Fruit fly (Drosophila melanogaster) whole organism, wandering third instar larva: ENCODE results near the gene Gasp.

Experiments used
- Abd-B ChIP-seq: fragments of >200 bp; optimal IDR thresholded peaks from 2 replicates; lab custom pipeline; 2017; ENCODE audit warnings: missing biosample characterization, missing genetic modification characterization
- CG32264 ChIP-seq: fragments of 200-800 bp; sonication (Bioruptor generic); optimal IDR thresholded peaks from 2 replicates; lab custom pipeline; 2016; ENCODE audit warnings: missing biosample characterization, missing genetic modification characterization
- CG9705 ChIP-seq: fragments of 200-800 bp; sonication (Bioruptor generic); optimal IDR thresholded peaks from 2 replicates; lab custom pipeline; 2018; ENCODE audit warnings: missing biosample characterization, mild to moderate bottlenecking, missing genetic modification characterization
- CrebA ChIP-seq: fragments of 200-800 bp; sonication (Bioruptor generic); optimal IDR thresholded peaks from 2 replicates; lab custom pipeline; 2016; ENCODE audit warnings: missing biosample characterization, mild to moderate bottlenecking, missing genetic modification characterization, borderline replicate concordance
- Dfd ChIP-seq: fragments of >200 bp; optimal IDR thresholded peaks from 2 replicates; lab custom pipeline; 2017; ENCODE audit warnings: missing biosample characterization, missing genetic modification characterization
- Dif ChIP-seq: fragments of 200-275, 200-300 bp; sonication (Bioruptor generic); optimal IDR thresholded peaks from 2 replicates; lab custom pipeline; 2018; ENCODE audit warnings: missing biosample characterization, missing genetic modification characterization; ENCODE audit not compliant: partially characterized antibody
- HLH106 ChIP-seq: fragments of 200-800 bp; optimal IDR thresholded peaks from 3 replicates; lab custom pipeline; 2019; ENCODE audit warnings: missing biosample characterization, mild to moderate bottlenecking, missing genetic modification characterization, moderate library complexity
- Hnf4 ChIP-seq: fragments of 200-800 bp; sonication (Bioruptor generic); optimal IDR thresholded peaks from 2 replicates; lab custom pipeline; 2016; ENCODE audit warnings: missing biosample characterization, mild to moderate bottlenecking, missing genetic modification characterization
- Hr78 ChIP-seq: fragments of >200 bp; optimal IDR thresholded peaks from 2 replicates; lab custom pipeline; 2017; ENCODE audit warnings: missing biosample characterization, missing genetic modification characterization
- Hr83 ChIP-seq: fragments of 200-300 bp; sonication (Bioruptor generic); optimal IDR thresholded peaks from 2 replicates; lab custom pipeline; 2016; ENCODE audit warnings: missing biosample characterization, mild to moderate bottlenecking, missing genetic modification characterization, moderate library complexity; ENCODE audit not compliant: poor library complexity, severe bottlenecking
- Jra ChIP-seq: sonication (Bioruptor generic); optimal IDR thresholded peaks from 2 replicates; lab custom pipeline; 2016; ENCODE audit warnings: missing biosample characterization, missing genetic modification characterization
- Myc ChIP-seq: fragments of >200 bp; optimal IDR thresholded peaks from 2 replicates; lab custom pipeline; 2017
- N ChIP-seq: fragments of >200 bp; optimal IDR thresholded peaks from 2 replicates; lab custom pipeline; 2018; ENCODE audit warnings: missing biosample characterization, missing external identifiers, missing genetic modification characterization
- Rel ChIP-seq, 2 experiments: fragments of 200-800 bp; sonication (Bioruptor generic) in 1 of 2; optimal IDR thresholded peaks; 2 replicates in 1 of 2; 3 replicates in 1 of 2; lab custom pipeline; 2016 to 2019; ENCODE audit warnings: mild to moderate bottlenecking in 2 of 2, missing biosample characterization in 2 of 2, missing genetic modification characterization in 2 of 2, moderate library complexity in 1 of 2
- Sp1 ChIP-seq: fragments of 200-800 bp; sonication (Bioruptor generic); optimal IDR thresholded peaks from 3 replicates; lab custom pipeline; 2019; ENCODE audit warnings: missing biosample characterization, mild to moderate bottlenecking, missing genetic modification characterization, moderate library complexity
- br ChIP-seq: fragments of 200-800 bp; sonication (Bioruptor generic); optimal IDR thresholded peaks from 2 replicates; lab custom pipeline; 2016; ENCODE audit warnings: missing biosample characterization, missing genetic modification characterization
- brk ChIP-seq: fragments of 200-800 bp; sonication (Bioruptor generic); optimal IDR thresholded peaks from 2 replicates; lab custom pipeline; 2016; ENCODE audit warnings: missing biosample characterization, mild to moderate bottlenecking, missing genetic modification characterization
- dmrt93B ChIP-seq: fragments of 200-800 bp; sonication (Bioruptor generic); optimal IDR thresholded peaks from 2 replicates; lab custom pipeline; 2018; ENCODE audit warnings: missing biosample characterization, mild to moderate bottlenecking, missing genetic modification characterization
- dsf ChIP-seq: sonication (Bioruptor generic); optimal IDR thresholded peaks from 2 replicates; lab custom pipeline; 2016; ENCODE audit warnings: missing biosample characterization, missing genetic modification characterization, borderline replicate concordance
- ey ChIP-seq: fragments of 200-800 bp; sonication (Bioruptor generic); optimal IDR thresholded peaks from 2 replicates; lab custom pipeline; 2016; ENCODE audit warnings: missing biosample characterization, missing genetic modification characterization
- foxo ChIP-seq, 2 experiments: fragments of 200-800 bp; sonication (Bioruptor generic); optimal IDR thresholded peaks; 2 replicates in 1 of 2; 3 replicates in 1 of 2; lab custom pipeline; 2016 to 2017; ENCODE audit warnings: missing biosample characterization in 2 of 2, missing genetic modification characterization in 2 of 2
- h ChIP-seq: fragments of 200-800 bp; sonication (Bioruptor generic); optimal IDR thresholded peaks from 3 replicates; lab custom pipeline; 2016; ENCODE audit warnings: missing biosample characterization, mild to moderate bottlenecking, missing genetic modification characterization
- jim ChIP-seq: fragments of 175-275, 200-325 bp; sonication (Bioruptor generic); optimal IDR thresholded peaks from 2 replicates; lab custom pipeline; 2016; ENCODE audit warnings: missing biosample characterization, mild to moderate bottlenecking, missing genetic modification characterization
- lola ChIP-seq: fragments of >200 bp; optimal IDR thresholded peaks from 2 replicates; lab custom pipeline; 2017; ENCODE audit warnings: missing biosample characterization, missing genetic modification characterization
- pan ChIP-seq: fragments of >200 bp; optimal IDR thresholded peaks from 2 replicates; lab custom pipeline; 2017
- psq ChIP-seq: fragments of 200-800 bp; sonication (Bioruptor generic); optimal IDR thresholded peaks from 3 replicates; lab custom pipeline; 2017; ENCODE audit warnings: missing biosample characterization, mild to moderate bottlenecking, missing genetic modification characterization, moderate library complexity
- rgr ChIP-seq: fragments of 200-800 bp; sonication (Bioruptor generic); optimal IDR thresholded peaks from 3 replicates; lab custom pipeline; 2016; ENCODE audit warnings: missing biosample characterization, mild to moderate bottlenecking, missing genetic modification characterization
- sage ChIP-seq: fragments of 200-800 bp; sonication (Bioruptor generic); optimal IDR thresholded peaks from 2 replicates; lab custom pipeline; 2016; ENCODE audit warnings: missing biosample characterization, mild to moderate bottlenecking, missing genetic modification characterization
- sv ChIP-seq: fragments of 200-800 bp; sonication (Bioruptor generic); optimal IDR thresholded peaks from 3 replicates; lab custom pipeline; 2016; ENCODE audit warnings: missing biosample characterization, missing genetic modification characterization
- usp ChIP-seq: fragments of >200 bp; optimal IDR thresholded peaks from 2 replicates; lab custom pipeline; 2017; ENCODE audit warnings: missing biosample characterization, missing genetic modification characterization
- woc ChIP-seq: sonication (Bioruptor generic); optimal IDR thresholded peaks from 2 replicates; lab custom pipeline; 2016; ENCODE audit warnings: missing biosample characterization, mild to moderate bottlenecking, missing genetic modification characterization

Gasp gene

dm6 chr3R:6102318-6102717 lies 1.6 kb upstream of the Gasp start:
- no peak for TF ChIP-seq dmrt93B
- TF ChIP-seq sv (GFP tag; lab: Kevin White, UChicago) = no peak
- no peak for TF ChIP-seq ey (GFP tag; lab: Kevin White, UChicago)
- no peak for TF ChIP-seq br (GFP tag; lab: Kevin White, UChicago)
- no peak for TF ChIP-seq rgr (GFP tag; lab: Kevin White, UChicago)
- no peak for TF ChIP-seq Myc
- TF ChIP-seq foxo (GFP tag; optimal IDR thresholded peaks at IDR 0.05; lab: Kevin White, UChicago) = no peak
- TF ChIP-seq usp (GFP tag; lab: Kevin White, UChicago) = no peak
- no peak for TF ChIP-seq Sp1 (GFP tag; lab: Kevin White, UChicago)
- no peak for TF ChIP-seq HLH106 (tag; lab: Kevin White, UChicago)
- no peak for TF ChIP-seq h (GFP tag; lab: Kevin White, UChicago)

- TF ChIP-seq N (GFP tag; lab: Kevin White, UChicago) (no peak), brk (GFP tag; lab: Kevin White, UChicago) (no peak), Dfd (GFP tag; lab: Kevin White, UChicago) (no peak), Sp1 (GFP tag; lab: Kevin White, UChicago) (no peak), Hr83 (GFP tag; lab: Kevin White, UChicago) (no peak), ey (GFP tag; lab: Kevin White, UChicago) (no peak), Dif (GFP tag; lab: Kevin White, UChicago) (no peak), psq (GFP tag; lab: Kevin White, UChicago) (no peak)
Measured at dm6 chr3R:6098320-6098719, 2.4 kb downstream of the Gasp start.

dm6 chr3R:6097042-6097441 lies 3.6 kb downstream of the Gasp start:
- TF ChIP-seq woc (GFP tag; lab: Kevin White, UChicago) = no peak
- no peak for TF ChIP-seq Rel (GFP tag; optimal IDR thresholded peaks at IDR 0.05; lab: Kevin White, UChicago)
- no peak for TF ChIP-seq Rel (tag; optimal IDR thresholded peaks at IDR 0.05; lab: Kevin White, UChicago)

- TF ChIP-seq h (GFP tag; lab: Kevin White, UChicago) (no peak), Sp1 (GFP tag; lab: Kevin White, UChicago) (no peak), Abd-B (GFP tag; lab: Kevin White, UChicago) (no peak), jim (GFP tag; lab: Kevin White, UChicago) (no peak), br (GFP tag; lab: Kevin White, UChicago) (no peak), usp (GFP tag; lab: Kevin White, UChicago) (no peak), Jra (no peak), CrebA (GFP tag; lab: Kevin White, UChicago) (no peak), woc (GFP tag; lab: Kevin White, UChicago) (no peak), Hr83 (GFP tag; lab: Kevin White, UChicago) (no peak), dsf (GFP tag; lab: Kevin White, UChicago) (no peak), Myc (no peak), CG32264 (no peak), Hr78 (GFP tag; lab: Kevin White, UChicago) (no peak), sage (no peak), N (GFP tag; lab: Kevin White, UChicago) (no peak), CG9705 (no peak)
- TF ChIP-seq, all 38 proteins: peak for 0
Measured at dm6 chr3R:6082132-6082531, 18.6 kb downstream of the Gasp start.

dm6 chr3R:6078183-6078582 lies 22.5 kb downstream of the Gasp start, which contains the start of gene Or83c:
Gene Or83c, minus strand, starts transcription at chr3R:6078283.
- TF ChIP-seq lola (GFP tag; lab: Kevin White, UChicago) (no peak), br (GFP tag; lab: Kevin White, UChicago) (no peak), dmrt93B (no peak), sv (GFP tag; lab: Kevin White, UChicago) (no peak), CG9705 (no peak), CG32264 (no peak), Sp1 (GFP tag; lab: Kevin White, UChicago) (no peak), h (GFP tag; lab: Kevin White, UChicago) (no peak), pan (lab: Kevin White, UChicago) (no peak), Jra (no peak), Hnf4 (GFP tag; lab: Kevin White, UChicago) (no peak), Rel (GFP tag; optimal IDR thresholded peaks at IDR 0.05; lab: Kevin White, UChicago) (no peak), Rel (tag; optimal IDR thresholded peaks at IDR 0.05; lab: Kevin White, UChicago) (no peak), ey (GFP tag; lab: Kevin White, UChicago) (no peak), brk (GFP tag; lab: Kevin White, UChicago) (no peak), dsf (GFP tag; lab: Kevin White, UChicago) (no peak), Hr83 (GFP tag; lab: Kevin White, UChicago) (no peak)
- TF ChIP-seq, all 38 proteins: peak for 0
